Worm (Caenorhabditis elegans): ENCODE measurements around the gene cdgs-1.

Gene cdgs-1

ce11 chrIV:7796432-7797113 lies 19.0 kb downstream of the cdgs-1 start, which contains the start of gene sgo-1:
sgo-1 (minus strand) TSS chrIV:7796482.
- TF ChIP-seq set-16 (GFP tag; IDR thresholded peaks at IDR 0.05) (no peak), hmg-1.1 (GFP tag; IDR thresholded peaks at IDR 0.05) (no peak), attf-4 (tag; optimal IDR thresholded peaks at IDR 0.05) (no peak), nhr-10 (tag; optimal IDR thresholded peaks at IDR 0.05) (no peak), unc-62 (GFP tag; optimal IDR thresholded peaks at IDR 0.05 in 1 of 2) (no peak), unc-62 (tag; optimal IDR thresholded peaks at IDR 0.05) (no peak), F44E2.7 (GFP tag; IDR thresholded peaks at IDR 0.05) (no peak), snpc-4 (tag; optimal IDR thresholded peaks at IDR 0.05) (no peak), T20F7.1 (GFP tag; optimal IDR thresholded peaks at IDR 0.05) (no peak), unc-39 (tag; optimal IDR thresholded peaks at IDR 0.05) (no peak), gei-8 (GFP tag; optimal IDR thresholded peaks at IDR 0.05) (no peak), F10B5.3 (tag; optimal IDR thresholded peaks at IDR 0.05) (no peak), lsy-2 (tag; optimal IDR thresholded peaks at IDR 0.05) (no peak), nhr-28 (tag; optimal IDR thresholded peaks at IDR 0.05) (no peak), dve-1 (tag; optimal IDR thresholded peaks at IDR 0.05; ENCODE audit: insufficient read depth) (no peak), lin-29 (GFP tag; IDR thresholded peaks at IDR 0.05) (no peak), fkh-10 (GFP tag; optimal IDR thresholded peaks at IDR 0.05) (no peak), F49E8.2 (tag; optimal IDR thresholded peaks at IDR 0.05; ENCODE audit: borderline replicate concordance) (peak; percentile 91), ceh-20 (GFP tag; IDR thresholded peaks at IDR 0.05) (no peak), mdt-29 (GFP tag; IDR thresholded peaks at IDR 0.05) (no peak), ztf-7 (tag; optimal IDR thresholded peaks at IDR 0.05) (no peak), Y5F2A.4 (GFP tag; optimal IDR thresholded peaks at IDR 0.05) (no peak), mes-2 (tag; optimal IDR thresholded peaks at IDR 0.05; ENCODE audit: poor library complexity, severe bottlenecking) (no peak), tag-97 (GFP tag; IDR thresholded peaks at IDR 0.05) (no peak), pha-4 (GFP tag; IDR thresholded peaks at IDR 0.05) (no peak), pha-4 (tag; optimal IDR thresholded peaks at IDR 0.05) (no peak), lin-38 (GFP tag; IDR thresholded peaks at IDR 0.05) (peak; percentile 85), R02D3.7 (tag; optimal IDR thresholded peaks at IDR 0.05) (no peak), mxl-2 (GFP tag; conservative IDR thresholded peaks at IDR 0.05) (no peak), Y48G9A.11 (GFP tag; IDR thresholded peaks at IDR 0.05) (peak; percentile 87), daf-16 (GFP tag; optimal IDR thresholded peaks at IDR 0.05) (no peak), daf-16 (tag; optimal IDR thresholded peaks at IDR 0.05) (no peak), unc-130 (GFP tag; optimal IDR thresholded peaks at IDR 0.05) (peak; percentile 83), nhr-25 (tag; optimal IDR thresholded peaks at IDR 0.05; ENCODE audit: borderline replicate concordance, insufficient read depth) (no peak), sdz-12 (GFP tag; optimal IDR thresholded peaks at IDR 0.05) (no peak), egl-43 (GFP tag; IDR thresholded peaks at IDR 0.05) (no peak), snpc-1.2 (GFP tag; IDR thresholded peaks at IDR 0.05) (peak; percentile 87), nhr-102 (tag; optimal IDR thresholded peaks at IDR 0.05) (no peak), dmd-9 (GFP tag; IDR thresholded peaks at IDR 0.05) (no peak), nhr-77 (tag; optimal IDR thresholded peaks at IDR 0.05) (no peak), pqm-1 (tag; optimal IDR thresholded peaks at IDR 0.05) (no peak), nhr-111 (GFP tag; optimal IDR thresholded peaks at IDR 0.05) (no peak), vab-7 (GFP tag; IDR thresholded peaks at IDR 0.05) (no peak), ceh-32 (tag; optimal IDR thresholded peaks at IDR 0.05; ENCODE audit: poor library complexity) (no peak), arid-1 (GFP tag; conservative IDR thresholded peaks at IDR 0.05) (0 out of 2 replicates have a peak, but pooled peaks have one; percentile 51), nhr-76 (tag; optimal IDR thresholded peaks at IDR 0.05) (no peak)

All from whole organism, L4 larva.